Worm (Caenorhabditis elegans) whole organism, early embryonic: Measurements from ENCODE around the gene nhr-148.
"Not testable (repeated sequence)": the region's sequence is repeated elsewhere in the genome, so short reads cannot be mapped to it uniquely, and the experiment has no call there.

Experiments
- B0310.2 ChIP-seq: sonication (generic microtip); optimal IDR thresholded peaks from 2 replicates; lab custom pipeline; 2016; ENCODE audit warnings: mild to moderate bottlenecking, missing genetic modification characterization, missing compliant biosample characterization
- F13C5.2 ChIP-seq: sonication (generic microtip); optimal IDR thresholded peaks from 2 replicates; lab custom pipeline; 2017; ENCODE audit warnings: mild to moderate bottlenecking, missing genetic modification characterization, inconsistent platforms, missing compliant biosample characterization
- aly-1 ChIP-seq: sonication (generic microtip); optimal IDR thresholded peaks from 2 replicates; lab custom pipeline; 2016; ENCODE audit warnings: missing genetic modification characterization, missing compliant biosample characterization
- ama-1 ChIP-seq: fragments of 150-350 bp; optimal IDR thresholded peaks from 2 replicates; lab custom pipeline; 2014
- ceh-13 ChIP-seq: fragments of 200-800 bp; sonication (Bioruptor generic); optimal IDR thresholded peaks from 2 replicates; lab custom pipeline; 2018; ENCODE audit warnings: mild to moderate bottlenecking, missing genetic modification characterization, missing compliant biosample characterization
- ceh-36 ChIP-seq: sonication (generic microtip); optimal IDR thresholded peaks from 2 replicates; lab custom pipeline; 2016; ENCODE audit warnings: missing genetic modification characterization, inconsistent platforms, missing compliant biosample characterization
- ets-7 ChIP-seq: sonication (generic microtip); optimal IDR thresholded peaks from 2 replicates; lab custom pipeline; 2016; ENCODE audit warnings: missing genotype, missing genetic modification characterization, missing compliant biosample characterization
- flt-1 ChIP-seq: fragments of 200-800 bp; sonication (Bioruptor generic); IDR thresholded peaks from 2 replicates; pipeline ENCODE4 v1.3.6; 2022; ENCODE audit warnings: missing genetic modification characterization, missing compliant biosample characterization
- hmbx-1 ChIP-seq: sonication (generic microtip); optimal IDR thresholded peaks from 2 replicates; lab custom pipeline; 2016; ENCODE audit warnings: mild to moderate bottlenecking, missing genetic modification characterization, missing compliant biosample characterization
- hmg-4 ChIP-seq: fragments of 200-800 bp; sonication (Bioruptor generic); optimal IDR thresholded peaks from 2 replicates; lab custom pipeline; 2018; ENCODE audit warnings: mild to moderate bottlenecking, missing genetic modification characterization, missing compliant biosample characterization
- hnd-1 ChIP-seq: sonication (generic microtip); optimal IDR thresholded peaks from 2 replicates; lab custom pipeline; 2016; ENCODE audit warnings: missing genetic modification characterization, missing compliant biosample characterization
- pes-1 ChIP-seq: fragments of 200-800 bp; sonication (Bioruptor generic); IDR thresholded peaks from 2 replicates; pipeline ENCODE4 v1.3.6; 2022; ENCODE audit warnings: missing genetic modification reagents, missing genetic modification characterization, missing compliant biosample characterization
- scrt-1 ChIP-seq: fragments of 200-800 bp; sonication (Bioruptor generic); IDR thresholded peaks from 2 replicates; pipeline ENCODE4 v1.3.6; 2022; ENCODE audit warnings: missing genetic modification characterization, missing compliant biosample characterization
- sea-1 ChIP-seq: fragments of 200-800 bp; sonication (Bioruptor generic); conservative IDR thresholded peaks from 2 replicates; pipeline ENCODE4 v1.3.6; 2022; ENCODE audit warnings: missing genetic modification characterization, missing compliant biosample characterization
- tbx-11 ChIP-seq: fragments of 200-800 bp; sonication (Bioruptor generic); IDR thresholded peaks from 2 replicates; pipeline ENCODE4 v1.3.6; 2022; ENCODE audit warnings: missing genetic modification characterization, missing compliant biosample characterization
- tbx-37 ChIP-seq: fragments of 200-800 bp; sonication (Bioruptor generic); conservative IDR thresholded peaks from 2 replicates; pipeline ENCODE4 v1.3.6; 2022; ENCODE audit warnings: missing genetic modification reagents, missing genetic modification characterization, missing compliant biosample characterization
- tra-4 ChIP-seq: sonication (generic microtip); optimal IDR thresholded peaks from 2 replicates; lab custom pipeline; 2017; ENCODE audit warnings: missing genetic modification characterization, missing compliant biosample characterization

The nhr-148 gene

ce11 chrV:7341942-7342341 is at the start of gene nhr-148, which contains the start of gene nhr-263:
TSS of gene nhr-148 (plus strand) at chrV:7342156.
TSS of gene nhr-263 (minus strand) at chrV:7342042.
- no peak for TF ChIP-seq hmg-4 (GFP tag; lab: Kevin White, UChicago)
- TF ChIP-seq F13C5.2 (tag; lab: Kevin White, UChicago) = no peak
- TF ChIP-seq B0310.2 (tag; lab: Kevin White, UChicago) = no peak
- TF ChIP-seq ets-7 (tag; lab: Kevin White, UChicago) = no peak
- no peak for TF ChIP-seq ceh-13 (GFP tag; lab: Kevin White, UChicago)
- no peak for TF ChIP-seq sea-1 (GFP tag; lab: Robert Waterston, UW)
- no peak for TF ChIP-seq ceh-36
- no peak for TF ChIP-seq ama-1
- no peak for TF ChIP-seq scrt-1 (GFP tag; lab: Robert Waterston, UW)
- no peak for TF ChIP-seq pes-1 (GFP tag; lab: Robert Waterston, UW)
- TF ChIP-seq aly-1 (tag; lab: Kevin White, UChicago) = no peak
- TF ChIP-seq tra-4 (tag; lab: Kevin White, UChicago) = no peak
- no peak for TF ChIP-seq tbx-11 (GFP tag; lab: Robert Waterston, UW)

ce11 chrV:7295270-7295669 is 46.7 kb upstream of the nhr-148 start, which contains the start of gene F07G11.4:
TSS of gene F07G11.4 (minus strand) at chrV:7295370.
- TF ChIP-seq scrt-1 (GFP tag; lab: Robert Waterston, UW) (no peak), sea-1 (GFP tag; lab: Robert Waterston, UW) (no peak), tbx-11 (GFP tag; lab: Robert Waterston, UW) (no peak)

DNA sequence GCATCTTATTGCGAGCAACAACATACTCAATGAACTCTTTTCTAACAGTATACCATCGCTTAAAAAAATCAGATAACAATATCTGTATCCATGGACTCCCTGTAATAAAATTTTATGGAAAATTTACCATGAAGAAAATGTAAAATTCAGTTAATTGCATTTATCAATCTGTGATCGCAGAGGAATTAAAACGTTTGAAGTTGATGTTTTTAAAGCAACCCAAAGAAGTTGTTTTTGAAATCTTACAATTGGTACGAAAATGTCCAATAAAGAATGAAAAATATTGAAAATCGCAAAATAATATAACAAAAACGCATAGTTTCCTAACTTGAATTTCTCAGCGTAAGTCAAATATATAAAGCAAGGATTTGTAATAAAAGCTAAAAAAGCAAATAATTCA is 44.7 kb upstream of the nhr-148 start, which contains the start of gene srj-32:
srj-32 (minus strand) TSS at position 101 of the 400 bp plus-strand sequence.
- no peak for TF ChIP-seq ets-7 (tag; lab: Kevin White, UChicago)
- TF ChIP-seq flt-1 (GFP tag; lab: Robert Waterston, UW) = no peak
- TF ChIP-seq hnd-1 = no peak
- no peak for TF ChIP-seq aly-1 (tag; lab: Kevin White, UChicago)
- no peak for TF ChIP-seq sea-1 (GFP tag; lab: Robert Waterston, UW)
- TF ChIP-seq tbx-37 (GFP tag; lab: Robert Waterston, UW) = no peak
- TF ChIP-seq hmbx-1 (tag; lab: Kevin White, UChicago) = no peak

- no peak for TF ChIP-seq aly-1 (tag; lab: Kevin White, UChicago)
- TF ChIP-seq tbx-37 (GFP tag; lab: Robert Waterston, UW) = no peak
- no peak for TF ChIP-seq hmg-4 (GFP tag; lab: Kevin White, UChicago)
- TF ChIP-seq hmbx-1 (tag; lab: Kevin White, UChicago) = no peak
- no peak for TF ChIP-seq scrt-1 (GFP tag; lab: Robert Waterston, UW)
- no peak for TF ChIP-seq sea-1 (GFP tag; lab: Robert Waterston, UW)
- TF ChIP-seq B0310.2 (tag; lab: Kevin White, UChicago) = no peak
- no peak for TF ChIP-seq hnd-1
- no peak for TF ChIP-seq tbx-11 (GFP tag; lab: Robert Waterston, UW)
- TF ChIP-seq ceh-36 = no peak
- no peak for TF ChIP-seq F13C5.2 (tag; lab: Kevin White, UChicago)
- TF ChIP-seq ceh-13 (GFP tag; lab: Kevin White, UChicago) = no peak
- TF ChIP-seq ama-1 = no peak
- no peak for TF ChIP-seq flt-1 (GFP tag; lab: Robert Waterston, UW)
- TF ChIP-seq pes-1 (GFP tag; lab: Robert Waterston, UW) = no peak
- no peak for TF ChIP-seq ets-7 (tag; lab: Kevin White, UChicago)
- TF ChIP-seq tra-4 (tag; lab: Kevin White, UChicago) = no peak
These were observed 43.5 kb upstream of the nhr-148 start, which contains the start of gene F07G11.3 for ce11 chrV:7298463-7298862. TSS of gene F07G11.3 (plus strand) at chrV:7298763.

DNA sequence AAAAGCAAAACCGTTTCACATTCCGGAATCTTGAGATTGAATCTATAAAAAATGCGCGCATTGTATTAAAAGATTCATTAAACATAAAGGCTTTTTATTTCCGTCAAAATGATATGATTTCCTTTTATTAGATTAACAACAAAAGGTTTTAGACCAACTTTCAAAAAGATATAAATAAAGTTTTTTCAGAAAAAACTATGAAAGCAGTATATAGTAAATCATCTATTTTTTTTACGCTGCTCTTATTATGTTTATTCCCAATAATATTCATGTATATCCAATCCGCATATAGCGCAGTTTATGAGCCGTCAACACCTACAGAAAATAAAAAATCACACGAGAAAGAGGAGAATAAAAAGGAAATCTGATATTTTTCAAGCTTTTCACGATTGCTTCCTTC is 37.5 kb upstream of the nhr-148 start, which contains the start of gene F07G11.2:
F07G11.2 (plus strand) TSS at position 301 of the 400 bp plus-strand sequence.
- not testable (repeated sequence) for TF ChIP-seq tra-4 (tag; lab: Kevin White, UChicago); flt-1 (GFP tag; lab: Robert Waterston, UW); F13C5.2 (tag; lab: Kevin White, UChicago)

DNA sequence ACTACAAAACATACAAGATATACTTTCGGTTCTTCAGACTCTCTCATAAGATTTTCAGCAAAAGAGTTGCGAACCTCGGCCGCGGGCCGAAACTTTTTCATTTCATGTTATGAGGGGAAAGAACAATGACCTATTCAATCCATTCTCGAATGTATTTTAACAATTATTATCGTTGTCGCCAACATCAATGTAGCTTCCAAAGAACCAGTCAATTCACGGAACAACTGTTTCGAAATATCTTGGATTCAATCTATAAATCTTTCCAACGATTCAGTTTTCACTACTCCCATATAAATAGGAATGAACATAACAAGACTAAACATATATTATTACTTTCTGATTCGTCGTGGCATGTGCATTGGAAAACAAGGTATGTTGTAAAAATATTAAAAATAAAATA is 34.9 kb upstream of the nhr-148 start, which contains the start of gene F07G11.1:
F07G11.1 (plus strand) TSS at position 301 of the 400 bp plus-strand sequence.
- TF ChIP-seq hmg-4 (GFP tag; lab: Kevin White, UChicago) (no peak), F13C5.2 (tag; lab: Kevin White, UChicago) (no peak), tbx-11 (GFP tag; lab: Robert Waterston, UW) (no peak), ceh-36 (no peak), tra-4 (tag; lab: Kevin White, UChicago) (no peak), scrt-1 (GFP tag; lab: Robert Waterston, UW) (no peak), B0310.2 (tag; lab: Kevin White, UChicago) (no peak), ama-1 (no peak), flt-1 (GFP tag; lab: Robert Waterston, UW) (no peak), ceh-13 (GFP tag; lab: Kevin White, UChicago) (no peak), hmbx-1 (tag; lab: Kevin White, UChicago) (no peak), tbx-37 (GFP tag; lab: Robert Waterston, UW) (no peak), pes-1 (GFP tag; lab: Robert Waterston, UW) (no peak), ets-7 (tag; lab: Kevin White, UChicago) (no peak), aly-1 (tag; lab: Kevin White, UChicago) (no peak), hnd-1 (no peak), sea-1 (GFP tag; lab: Robert Waterston, UW) (no peak)

- TF ChIP-seq flt-1 (GFP tag; lab: Robert Waterston, UW) = no peak
- no peak for TF ChIP-seq pes-1 (GFP tag; lab: Robert Waterston, UW)
- no peak for TF ChIP-seq hmg-4 (GFP tag; lab: Kevin White, UChicago)
- no peak for TF ChIP-seq hnd-1
- no peak for TF ChIP-seq B0310.2 (tag; lab: Kevin White, UChicago)
- no peak for TF ChIP-seq ceh-36
- no peak for TF ChIP-seq scrt-1 (GFP tag; lab: Robert Waterston, UW)
- no peak for TF ChIP-seq aly-1 (tag; lab: Kevin White, UChicago)
- no peak for TF ChIP-seq tbx-37 (GFP tag; lab: Robert Waterston, UW)
These were observed 28.7 kb upstream of the nhr-148 start, which contains the start of gene srx-6 for ce11 chrV:7313233-7313632. TSS of gene srx-6 (minus strand) at chrV:7313333.
